Fruit fly (Drosophila melanogaster): ENCODE data around the gene CG15011.

dm6 chr3L:4286784-4287183 lies 27.8 kb upstream of the CG15011 start, which contains the start of gene TfIIEbeta:
- no peak for TF ChIP-seq cyc (GFP tag; optimal IDR thresholded peaks at IDR 0.05)
- no peak for TF ChIP-seq Lpt (GFP tag; optimal IDR thresholded peaks at IDR 0.05)
- TF ChIP-seq CG34406 (GFP tag; optimal IDR thresholded peaks at IDR 0.05): no peak
- no peak for TF ChIP-seq lz (GFP tag; optimal IDR thresholded peaks at IDR 0.05)
- TF ChIP-seq Hr39 (GFP tag; optimal IDR thresholded peaks at IDR 0.05): no peak
- TF ChIP-seq CG6163 (GFP tag; IDR thresholded peaks at IDR 0.05): 0 out of 3 replicates have a peak, but pooled peaks have one; percentile 33
- TF ChIP-seq CG7368 (GFP tag; optimal IDR thresholded peaks at IDR 0.05): no peak
- peak; percentile 53; the same call in 1 of the 2 replicates for TF ChIP-seq CG15336 (GFP tag; IDR thresholded peaks at IDR 0.05)
